Fruit fly (Drosophila melanogaster) whole organism, wandering third instar larva: Measurements from ENCODE around the gene TotA.

Experiments used
- Hr83 ChIP-seq: fragments of 200-300 bp; sonication (Bioruptor generic); optimal IDR thresholded peaks from 2 replicates; lab custom pipeline; 2016; ENCODE audit warnings: missing biosample characterization, mild to moderate bottlenecking, missing genetic modification characterization, moderate library complexity; ENCODE audit not compliant: poor library complexity, severe bottlenecking
- Mio ChIP-seq: sonication (Bioruptor generic); optimal IDR thresholded peaks from 2 replicates; lab custom pipeline; 2016; ENCODE audit warnings: missing biosample characterization, missing genetic modification characterization
- h ChIP-seq: fragments of 200-800 bp; sonication (Bioruptor generic); optimal IDR thresholded peaks from 3 replicates; lab custom pipeline; 2016; ENCODE audit warnings: missing biosample characterization, mild to moderate bottlenecking, missing genetic modification characterization

- no peak for TF ChIP-seq Mio
- TF ChIP-seq Hr83: no peak
- no peak for TF ChIP-seq h (GFP tag; lab: Kevin White, UChicago)
Measured at dm6 chr3R:20890920-20891319, 20.1 kb downstream of the TotA start.
